Worm (Caenorhabditis elegans): ENCODE measurements around the gene sma-10.

sma-10 gene

ce11 chrIV:274185-274584, at the start of gene sma-10:
Gene sma-10, plus strand, starts transcription at chrIV:274420.
- TF ChIP-seq F13H6.1 (tag; optimal IDR thresholded peaks at IDR 0.05) (no peak), K02D7.2 (tag; optimal IDR thresholded peaks at IDR 0.05) (no peak), dve-1 (tag; optimal IDR thresholded peaks at IDR 0.05) (peak; percentile 13), elt-2 (tag; optimal IDR thresholded peaks at IDR 0.05) (peak; percentile 63)

DNA sequence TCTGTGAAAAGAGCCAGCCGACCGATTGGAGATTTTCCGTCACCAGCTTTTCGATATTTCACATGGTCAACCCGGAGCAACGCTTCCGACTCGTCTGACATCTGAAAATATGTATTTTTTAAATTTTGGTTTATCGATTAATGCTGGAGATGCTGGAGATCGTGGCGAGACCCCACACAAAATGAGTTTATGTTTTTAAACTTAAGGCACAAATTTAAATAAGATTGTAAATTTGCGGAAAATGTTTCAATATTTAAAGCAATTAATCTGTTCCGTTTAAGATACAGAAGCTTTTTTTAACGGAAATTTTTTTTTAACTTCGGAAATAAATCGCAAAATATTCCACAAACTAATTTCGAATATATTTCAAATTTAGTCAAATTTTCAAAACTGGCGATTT, 42.5 kb upstream of the sma-10 start, which contains the start of gene gtf-2H1:
gtf-2H1 (minus strand) TSS at position 101 of the 400 bp plus-strand sequence.
- TF ChIP-seq ceh-22 (tag; optimal IDR thresholded peaks at IDR 0.05) (no peak), ceh-9 (tag; optimal IDR thresholded peaks at IDR 0.05) (no peak), ceh-18 (tag; optimal IDR thresholded peaks at IDR 0.05) (no peak), elt-2 (tag; optimal IDR thresholded peaks at IDR 0.05) (no peak), unc-86 (tag; optimal IDR thresholded peaks at IDR 0.05) (no peak), tbx-7 (tag; optimal IDR thresholded peaks at IDR 0.05) (no peak), fax-1 (tag; optimal IDR thresholded peaks at IDR 0.05) (no peak), dmd-4 (tag; optimal IDR thresholded peaks at IDR 0.05; ENCODE audit: borderline replicate concordance) (no peak), ceh-30 (tag; optimal IDR thresholded peaks at IDR 0.05) (no peak), gmeb-2 (tag; optimal IDR thresholded peaks at IDR 0.05) (no peak), nhr-11 (tag; optimal IDR thresholded peaks at IDR 0.05) (no peak), eyg-1 (tag; optimal IDR thresholded peaks at IDR 0.05) (no peak), sox-4 (tag; optimal IDR thresholded peaks at IDR 0.05) (no peak), hlh-6 (tag; optimal IDR thresholded peaks at IDR 0.05) (no peak), pros-1 (tag; optimal IDR thresholded peaks at IDR 0.05) (no peak), hlh-30 (tag; optimal IDR thresholded peaks at IDR 0.05; ENCODE audit: insufficient read depth) (no peak), pat-9 (tag; optimal IDR thresholded peaks at IDR 0.05) (no peak), sox-2 (GFP tag; IDR thresholded peaks at IDR 0.05) (no peak)

- TF ChIP-seq hlh-30 (tag; optimal IDR thresholded peaks at IDR 0.05; ENCODE audit: insufficient read depth): no peak
- TF ChIP-seq hlh-13 (GFP tag; optimal IDR thresholded peaks at IDR 0.05): no peak
- no peak for TF ChIP-seq unc-86 (tag; optimal IDR thresholded peaks at IDR 0.05)
- no peak for TF ChIP-seq ref-2 (tag; optimal IDR thresholded peaks at IDR 0.05)
- TF ChIP-seq ceh-30 (tag; optimal IDR thresholded peaks at IDR 0.05): no peak
- TF ChIP-seq tbx-2 (tag; optimal IDR thresholded peaks at IDR 0.05): no peak
- no peak for TF ChIP-seq K09A11.1 (tag; optimal IDR thresholded peaks at IDR 0.05; ENCODE audit: insufficient read depth)
- TF ChIP-seq dve-1 (tag; optimal IDR thresholded peaks at IDR 0.05): no peak
Measured at ce11 chrIV:236138-236537, 38.1 kb upstream of the sma-10 start.

ce11 chrIV:237350-237749, 36.9 kb upstream of the sma-10 start, which contains the start of gene ints-13:
Gene ints-13, minus strand, starts transcription at chrIV:237450.
- no peak for TF ChIP-seq rnt-1 (tag; optimal IDR thresholded peaks at IDR 0.05)
- TF ChIP-seq C38D4.7 (GFP tag; optimal IDR thresholded peaks at IDR 0.05): no peak
- TF ChIP-seq tbx-2 (tag; optimal IDR thresholded peaks at IDR 0.05): no peak
- TF ChIP-seq hlh-6 (tag; optimal IDR thresholded peaks at IDR 0.05): no peak
- TF ChIP-seq unc-55 (GFP tag; optimal IDR thresholded peaks at IDR 0.05): no peak
- no peak for TF ChIP-seq F13H6.1 (tag; optimal IDR thresholded peaks at IDR 0.05)
- TF ChIP-seq pha-4 (tag; optimal IDR thresholded peaks at IDR 0.05): no peak

- TF ChIP-seq unc-42 (tag; optimal IDR thresholded peaks at IDR 0.05): peak; percentile 18
- TF ChIP-seq ceh-31 (tag; optimal IDR thresholded peaks at IDR 0.05): peak; percentile 12
- peak; percentile 42 for TF ChIP-seq elt-2 (tag; optimal IDR thresholded peaks at IDR 0.05)
- no peak for TF ChIP-seq unc-3 (GFP tag; conservative IDR thresholded peaks at IDR 0.05)
- TF ChIP-seq unc-3 (tag; optimal IDR thresholded peaks at IDR 0.05): no peak
Measured at ce11 chrIV:240257-240754, 33.9 kb upstream of the sma-10 start, which contains the start of the genes fnta-1 and cogc-8. Gene fnta-1, minus strand, starts transcription at chrIV:240307. Gene cogc-8, plus strand, starts transcription at chrIV:240451.

All from whole organism, late embryonic.